Worm (Caenorhabditis elegans) whole organism, L4/young adult: ENCODE results near the gene lido-9.

ENCODE experiments used
- dao-5 ChIP-seq: sonication (generic microtip); optimal IDR thresholded peaks from 2 replicates; lab custom pipeline; 2016; ENCODE audit warnings: missing genotype, missing genetic modification characterization, moderate library complexity, missing compliant biosample characterization
- him-1 ChIP-seq: sonication (generic microtip); optimal IDR thresholded peaks from 2 replicates; lab custom pipeline; 2016; ENCODE audit warnings: missing genotype, missing genetic modification reagents, missing genetic modification characterization, missing compliant biosample characterization

- TF ChIP-seq him-1 (no peak), dao-5 (tag; lab: Kevin White, UChicago) (no peak)
These were observed 7.8 kb downstream of the lido-9 start, which contains the start of gene sdz-5 for ce11 chrII:3008400-3008799.
